Worm (Caenorhabditis elegans): ENCODE data around the gene jtr-1.

DNA sequence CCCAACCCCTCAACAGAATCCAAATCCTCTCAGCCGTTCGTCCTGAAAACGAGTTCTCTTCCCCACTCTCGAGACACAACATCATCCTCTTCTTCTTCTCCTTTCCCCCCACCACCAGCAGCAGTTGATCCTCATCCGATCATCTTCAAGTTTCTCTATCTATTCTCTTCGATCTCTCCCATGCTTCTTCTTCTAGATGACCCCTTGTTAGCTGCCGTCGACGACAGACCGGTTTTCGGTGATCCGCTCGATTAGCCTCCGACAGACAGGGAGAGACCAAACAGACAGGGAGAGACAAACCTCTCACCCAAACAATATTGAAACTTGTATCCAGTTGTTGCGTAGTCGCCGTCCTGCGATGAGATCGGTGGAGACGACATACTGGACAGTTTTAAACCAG lies 49.4 kb upstream of the jtr-1 start:
- no peak for TF ChIP-seq nhr-77 (tag; optimal IDR thresholded peaks at IDR 0.05)
- no peak for TF ChIP-seq mdl-1 (tag; optimal IDR thresholded peaks at IDR 0.05)
- no peak for TF ChIP-seq skn-1 (tag; optimal IDR thresholded peaks at IDR 0.05)
- TF ChIP-seq ceh-82 (tag; optimal IDR thresholded peaks at IDR 0.05): no peak
- no peak for TF ChIP-seq aly-2 (tag; optimal IDR thresholded peaks at IDR 0.05)
- TF ChIP-seq elt-1 (tag; optimal IDR thresholded peaks at IDR 0.05): no peak
- TF ChIP-seq lsy-2 (tag; optimal IDR thresholded peaks at IDR 0.05): no peak
- no peak for TF ChIP-seq nhr-12 (tag; optimal IDR thresholded peaks at IDR 0.05)
- no peak for TF ChIP-seq alr-1 (tag; optimal IDR thresholded peaks at IDR 0.05)
- TF ChIP-seq nhr-237 (tag; optimal IDR thresholded peaks at IDR 0.05): no peak
- TF ChIP-seq egl-27 (tag; optimal IDR thresholded peaks at IDR 0.05): no peak
- TF ChIP-seq nhr-11 (tag; optimal IDR thresholded peaks at IDR 0.05): no peak
- TF ChIP-seq blmp-1 (tag; optimal IDR thresholded peaks at IDR 0.05; ENCODE audit: insufficient read depth): no peak
- TF ChIP-seq nhr-6 (tag; optimal IDR thresholded peaks at IDR 0.05): no peak
